Worm (Caenorhabditis elegans) whole organism, L3 larva: ENCODE results near the gene clec-226.

Source experiments
- R02D3.7 ChIP-seq: fragments of 150-350 bp; optimal IDR thresholded peaks from 2 replicates; lab custom pipeline; 2014; ENCODE audit warnings: missing biosample characterization, missing genetic modification characterization
- ZK546.5 ChIP-seq: sonication (generic microtip); optimal IDR thresholded peaks from 2 replicates; lab custom pipeline; 2017; ENCODE audit warnings: missing biosample characterization, missing genetic modification characterization
- aly-2 ChIP-seq: fragments of 150-350 bp; optimal IDR thresholded peaks from 2 replicates; lab custom pipeline; 2014; ENCODE audit warnings: missing biosample characterization, missing genetic modification characterization
- ama-1 ChIP-seq: fragments of 150-350 bp; optimal IDR thresholded peaks from 2 replicates; lab custom pipeline; 2018
- ceh-16 ChIP-seq: sonication (generic microtip); optimal IDR thresholded peaks from 2 replicates; lab custom pipeline; 2017; ENCODE audit warnings: missing biosample characterization, missing genetic modification characterization
- ceh-9 ChIP-seq: sonication (generic microtip); optimal IDR thresholded peaks from 2 replicates; lab custom pipeline; 2018; ENCODE audit warnings: missing biosample characterization, missing genetic modification characterization
- daf-12 ChIP-seq: fragments of 150-350 bp; optimal IDR thresholded peaks from 2 replicates; lab custom pipeline; 2014; ENCODE audit warnings: missing biosample characterization, missing genetic modification reagents, missing genetic modification characterization
- egl-27 ChIP-seq: sonication (generic microtip); optimal IDR thresholded peaks from 4 replicates; lab custom pipeline; 2017; ENCODE audit warnings: missing biosample characterization, missing genetic modification reagents, missing genetic modification characterization
- egl-5 ChIP-seq: fragments of 150-350 bp; optimal IDR thresholded peaks from 2 replicates; lab custom pipeline; 2017; ENCODE audit warnings: missing biosample characterization, missing genetic modification reagents, missing genetic modification characterization, inconsistent platforms
- elt-1 ChIP-seq: fragments of 150-350 bp; optimal IDR thresholded peaks from 2 replicates; lab custom pipeline; 2014; ENCODE audit warnings: missing biosample characterization, missing genetic modification characterization
- elt-2 ChIP-seq: sonication (generic microtip); optimal IDR thresholded peaks from 2 replicates; lab custom pipeline; 2016; ENCODE audit warnings: missing genetic modification reagents, mild to moderate bottlenecking, missing genetic modification characterization, missing compliant biosample characterization
- eor-1 ChIP-seq, 2 experiments: fragments of 150-350 bp; optimal IDR thresholded peaks; 2 replicates each; lab custom pipeline; 2014 to 2018; ENCODE audit warnings: missing biosample characterization in 2 of 2, missing genetic modification characterization in 2 of 2
- fkh-2 ChIP-seq: fragments of 150-350 bp; optimal IDR thresholded peaks from 2 replicates; lab custom pipeline; 2014; ENCODE audit warnings: missing biosample characterization, missing genetic modification reagents, missing genetic modification characterization
- fos-1 ChIP-seq: fragments of 150-350 bp; optimal IDR thresholded peaks from 2 replicates; lab custom pipeline; 2014; ENCODE audit warnings: missing biosample characterization, missing genetic modification characterization
- hmg-11 ChIP-seq: sonication (generic microtip); optimal IDR thresholded peaks from 2 replicates; lab custom pipeline; 2016; ENCODE audit warnings: missing genetic modification characterization, missing compliant biosample characterization
- jun-1 ChIP-seq: fragments of 150-350 bp; optimal IDR thresholded peaks from 2 replicates; lab custom pipeline; 2014; ENCODE audit warnings: missing biosample characterization, missing genetic modification reagents, missing genetic modification characterization
- lin-15B ChIP-seq: fragments of 150-350 bp; optimal IDR thresholded peaks from 2 replicates; lab custom pipeline; 2014; ENCODE audit warnings: missing biosample characterization, missing genetic modification characterization
- lsy-12 ChIP-seq: sonication (generic microtip); optimal IDR thresholded peaks from 2 replicates; lab custom pipeline; 2016; ENCODE audit warnings: mild to moderate bottlenecking, missing genetic modification characterization, missing compliant biosample characterization
- mdl-1 ChIP-seq: fragments of 150-350 bp; optimal IDR thresholded peaks from 2 replicates; lab custom pipeline; 2014; ENCODE audit warnings: missing biosample characterization, missing genetic modification characterization
- mml-1 ChIP-seq: fragments of 150-350 bp; sonication (generic microtip); optimal IDR thresholded peaks from 3 replicates; lab custom pipeline; 2014; ENCODE audit warnings: missing biosample characterization, missing genetic modification characterization
- nfya-1 ChIP-seq: sonication (generic microtip); optimal IDR thresholded peaks from 2 replicates; lab custom pipeline; 2017; ENCODE audit warnings: missing genetic modification characterization, mild to moderate bottlenecking, missing compliant biosample characterization, antibody characterized with exemption, moderate library complexity; ENCODE audit not compliant: insufficient read depth
- nhr-11 ChIP-seq: fragments of 150-350 bp; optimal IDR thresholded peaks from 2 replicates; lab custom pipeline; 2014; ENCODE audit warnings: missing biosample characterization, missing genetic modification characterization
- nhr-23 ChIP-seq: fragments of 150-350 bp; optimal IDR thresholded peaks from 2 replicates; lab custom pipeline; 2014; ENCODE audit warnings: missing biosample characterization, missing genetic modification reagents, missing genetic modification characterization
- nhr-237 ChIP-seq: fragments of 150-350 bp; optimal IDR thresholded peaks from 2 replicates; lab custom pipeline; 2014; ENCODE audit warnings: missing biosample characterization, missing genetic modification characterization
- nhr-25 ChIP-seq: sonication (generic microtip); optimal IDR thresholded peaks from 2 replicates; lab custom pipeline; 2017; ENCODE audit warnings: missing biosample characterization, missing genetic modification characterization
- nhr-43 ChIP-seq: sonication (generic microtip); optimal IDR thresholded peaks from 2 replicates; lab custom pipeline; 2016; ENCODE audit warnings: mild to moderate bottlenecking, missing genetic modification characterization, missing compliant biosample characterization; ENCODE audit not compliant: poor library complexity, severe bottlenecking
- nhr-67 ChIP-seq: fragments of 150-350 bp; optimal IDR thresholded peaks from 2 replicates; lab custom pipeline; 2014; ENCODE audit warnings: missing biosample characterization, missing genetic modification characterization
- nhr-76 ChIP-seq: fragments of 150-350 bp; sonication (generic microtip); optimal IDR thresholded peaks from 5 replicates; lab custom pipeline; 2014; ENCODE audit warnings: missing biosample characterization, missing genetic modification characterization
- nhr-77 ChIP-seq: fragments of 150-350 bp; optimal IDR thresholded peaks from 2 replicates; lab custom pipeline; 2014; ENCODE audit warnings: missing biosample characterization, missing genetic modification characterization
- pha-4 ChIP-seq: fragments of 150-350 bp; optimal IDR thresholded peaks from 2 replicates; lab custom pipeline; 2014; ENCODE audit warnings: missing biosample characterization, missing genetic modification reagents, missing genetic modification characterization
- pqm-1 ChIP-seq: fragments of 150-350 bp; optimal IDR thresholded peaks from 2 replicates; lab custom pipeline; 2017; ENCODE audit warnings: missing biosample characterization, missing genetic modification characterization, inconsistent platforms
- sea-2 ChIP-seq: fragments of 150-350 bp; sonication (generic microtip); optimal IDR thresholded peaks from 4 replicates; lab custom pipeline; 2014; ENCODE audit warnings: missing biosample characterization, missing genetic modification reagents, missing genetic modification characterization
- snpc-4 ChIP-seq: fragments of 150-350 bp; optimal IDR thresholded peaks from 2 replicates; lab custom pipeline; 2014; ENCODE audit warnings: missing biosample characterization, missing genetic modification characterization
- tbx-2 ChIP-seq: sonication (generic microtip); optimal IDR thresholded peaks from 2 replicates; lab custom pipeline; 2016; ENCODE audit warnings: mild to moderate bottlenecking, missing genetic modification characterization, missing compliant biosample characterization
- unc-39 ChIP-seq: sonication (generic microtip); optimal IDR thresholded peaks from 4 replicates; lab custom pipeline; 2017; ENCODE audit warnings: missing biosample characterization, missing genetic modification characterization
- unc-62 ChIP-seq: fragments of 150-350 bp; sonication (generic microtip); optimal IDR thresholded peaks from 4 replicates; lab custom pipeline; 2014; ENCODE audit warnings: missing biosample characterization, missing genetic modification reagents, missing genetic modification characterization
- zag-1 ChIP-seq: fragments of 150-350 bp; optimal IDR thresholded peaks from 2 replicates; lab custom pipeline; 2014; ENCODE audit warnings: missing biosample characterization, missing genetic modification characterization
- ztf-11 ChIP-seq: fragments of 150-350 bp; optimal IDR thresholded peaks from 2 replicates; lab custom pipeline; 2014; ENCODE audit warnings: missing biosample characterization, missing genetic modification characterization
- ztf-4 ChIP-seq: fragments of 150-350 bp; optimal IDR thresholded peaks from 2 replicates; lab custom pipeline; 2014; ENCODE audit warnings: missing biosample characterization, missing genetic modification characterization

Gene clec-226

ce11 chrV:13906166-13906565 lies 40.6 kb upstream of the clec-226 start, which contains the start of gene stdh-1:
Gene stdh-1 (plus strand): TSS chrV:13906492.
- TF ChIP-seq ztf-11 (no peak), nfya-1 (tag; lab: Kevin White, UChicago) (peak; percentile 3), zag-1 (no peak), egl-5 (tag; lab: Kevin White, UChicago) (peak; percentile 50), hmg-11 (tag; lab: Kevin White, UChicago) (peak; percentile 5), elt-2 (peak; percentile 48), pha-4 (peak; percentile 22)

DNA sequence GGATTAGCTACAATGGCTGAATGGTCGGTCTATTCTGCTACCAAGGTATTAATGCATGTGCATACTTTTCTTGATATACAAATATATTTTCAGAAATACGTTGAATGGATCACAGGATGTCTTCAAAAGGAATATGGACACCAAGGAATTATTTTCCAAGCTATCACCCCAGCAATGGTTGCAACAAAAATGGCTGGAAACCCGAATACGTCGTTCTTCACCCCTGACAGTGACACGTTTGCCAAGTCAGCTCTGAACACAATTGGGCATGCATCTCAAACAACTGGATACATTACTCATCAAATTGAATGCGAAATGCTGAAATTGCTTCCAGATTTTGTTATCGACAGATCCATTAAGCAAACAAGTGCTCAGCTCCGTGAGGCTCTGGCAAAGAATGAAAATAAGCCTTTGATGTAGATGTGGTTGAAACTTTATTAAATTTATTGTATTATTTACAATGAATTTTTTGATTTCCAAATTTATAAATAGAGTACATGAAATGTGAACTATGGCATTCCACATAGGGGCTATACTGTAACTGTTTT lies 39.1 kb upstream of the clec-226 start:
- TF ChIP-seq sea-2, result no peak
- peak; percentile 42 for TF ChIP-seq elt-2
- TF ChIP-seq ceh-9, result no peak
- TF ChIP-seq unc-39 (tag; lab: Kevin White, UChicago), result no peak
- peak; percentile 3 for TF ChIP-seq pha-4
- no peak for TF ChIP-seq egl-5 (tag; lab: Kevin White, UChicago)
- TF ChIP-seq jun-1, result peak; percentile 72
- peak; percentile 78 for TF ChIP-seq nhr-43 (tag; lab: Kevin White, UChicago)
- TF ChIP-seq mml-1 (tag; lab: Kevin White, UChicago), result no peak
- peak; percentile 27 for TF ChIP-seq lsy-12 (tag; lab: Kevin White, UChicago)
- TF ChIP-seq nhr-76, result no peak
- TF ChIP-seq ceh-16 (tag; lab: Kevin White, UChicago), result no peak
- TF ChIP-seq R02D3.7, result no peak
- no peak for TF ChIP-seq zag-1
- no peak for TF ChIP-seq nhr-11 (tag; lab: Kevin White, UChicago)
- TF ChIP-seq mdl-1, result no peak
- no peak for TF ChIP-seq elt-1 (tag; lab: Kevin White, UChicago)
- no peak for TF ChIP-seq lin-15B (tag; lab: Kevin White, UChicago)
- no peak for TF ChIP-seq daf-12 (tag; lab: Kevin White, UChicago)
- TF ChIP-seq nhr-25 (tag; lab: Kevin White, UChicago), result peak; percentile 0
- no peak for TF ChIP-seq ZK546.5
- TF ChIP-seq nhr-67 (tag; lab: Kevin White, UChicago), result no peak
- no peak for TF ChIP-seq fos-1
- TF ChIP-seq fkh-2 (tag; lab: Kevin White, UChicago), result no peak
- no peak for TF ChIP-seq eor-1 (tag; optimal IDR thresholded peaks at IDR 0.05; lab: Kevin White, UChicago)
- no peak for TF ChIP-seq nhr-237 (tag; lab: Kevin White, UChicago)
- TF ChIP-seq ama-1 (lab: Kevin White, UChicago), result peak; percentile 98
- TF ChIP-seq pqm-1 (tag; lab: Kevin White, UChicago), result no peak
- TF ChIP-seq hmg-11 (tag; lab: Kevin White, UChicago), result no peak
- no peak for TF ChIP-seq tbx-2 (tag; lab: Kevin White, UChicago)
- TF ChIP-seq nhr-23 (tag; lab: Kevin White, UChicago), result no peak
- TF ChIP-seq unc-62 (GFP tag; lab: Kevin White, UChicago), result no peak
- TF ChIP-seq snpc-4, result no peak
- no peak for TF ChIP-seq egl-27 (tag; lab: Kevin White, UChicago)
- TF ChIP-seq, all 47 proteins: peak for 7

DNA sequence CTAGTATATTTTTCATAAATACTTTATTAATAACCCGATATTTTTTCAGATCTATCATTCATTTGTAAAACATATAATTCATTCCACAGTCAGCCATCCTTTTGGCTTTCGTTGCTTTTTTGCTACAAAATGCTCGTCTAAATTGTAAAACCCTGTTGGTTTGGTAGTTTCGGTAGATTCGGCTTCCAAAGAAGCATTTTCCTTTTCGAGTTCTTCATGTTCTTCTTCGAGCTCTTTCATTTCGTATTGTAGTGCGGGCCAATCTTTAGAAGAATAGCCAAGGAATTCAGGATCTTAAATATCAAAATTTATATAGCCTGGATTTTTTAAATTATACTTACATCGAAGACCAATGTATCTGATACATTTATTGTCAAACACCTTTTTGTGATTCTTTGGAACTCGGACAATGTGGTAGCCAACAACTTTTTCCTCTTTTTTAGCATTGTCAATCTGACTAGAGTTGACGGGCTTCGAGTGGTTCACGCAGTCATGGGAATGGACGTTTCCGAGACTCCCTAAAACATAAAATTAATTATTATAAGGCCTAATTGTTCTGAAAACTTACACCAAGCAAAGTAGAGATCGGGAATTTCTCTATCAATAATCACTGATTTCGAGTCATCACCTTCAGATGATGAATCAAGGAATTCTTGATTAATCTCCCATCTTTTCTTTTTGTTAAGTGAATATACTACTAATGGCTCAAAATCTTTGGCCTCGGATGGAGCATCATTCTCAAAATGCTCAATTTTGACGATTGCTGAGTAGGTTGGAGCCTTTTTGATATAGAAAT lies 38.5 kb upstream of the clec-226 start:
- TF ChIP-seq unc-62 (GFP tag; lab: Kevin White, UChicago), result no peak
- peak; percentile 65 for TF ChIP-seq nhr-43 (tag; lab: Kevin White, UChicago)
- TF ChIP-seq nfya-1 (tag; lab: Kevin White, UChicago), result peak; percentile 12
- no peak for TF ChIP-seq lin-15B (tag; lab: Kevin White, UChicago)
- peak; percentile 24 for TF ChIP-seq ztf-4 (tag; lab: Kevin White, UChicago)
- peak; percentile 87 for TF ChIP-seq ama-1 (lab: Kevin White, UChicago)
- no peak for TF ChIP-seq pqm-1 (tag; lab: Kevin White, UChicago)

- TF ChIP-seq zag-1 (no peak), aly-2 (no peak), ztf-4 (tag; lab: Kevin White, UChicago) (no peak), tbx-2 (tag; lab: Kevin White, UChicago) (no peak), nhr-77 (tag; lab: Kevin White, UChicago) (no peak), jun-1 (no peak), ztf-11 (no peak), ZK546.5 (no peak)
These were observed 37.9 kb upstream of the clec-226 start, which contains the start of gene C06B3.6 for ce11 chrV:13908916-13909176. Gene C06B3.6 (minus strand): TSS chrV:13908967.
